Worm (Caenorhabditis elegans) whole organism, dauer: ENCODE measurements around the gene ZC190.10.
"Not testable (repeated sequence)": the region's sequence is repeated elsewhere in the genome, so short reads cannot be mapped to it uniquely, and the experiment has no call there.

Experiments used
- unc-62 ChIP-seq: sonication (generic microtip); optimal IDR thresholded peaks from 2 replicates; lab custom pipeline; 2017; ENCODE audit warnings: missing biosample characterization, missing genetic modification reagents, missing genetic modification characterization

ZC190.10 gene

ce11 chrV:8696218-8696617 lies at the start of gene ZC190.10:
TSS of gene ZC190.10 (minus strand) at chrV:8696318.
- TF ChIP-seq unc-62 (GFP tag; lab: Kevin White, UChicago), result not testable (repeated sequence)

- no peak for TF ChIP-seq unc-62 (GFP tag; lab: Kevin White, UChicago)
Observed at ce11 chrV:8745858-8746257, 49.7 kb upstream of the ZC190.10 start, which contains the start of gene B0507.6. TSS of gene B0507.6 (plus strand) at chrV:8746158.

ce11 chrV:8739136-8739535 lies 43.0 kb upstream of the ZC190.10 start, which contains the start of gene ZC196.2:
TSS of gene ZC196.2 (plus strand) at chrV:8739436.
- TF ChIP-seq unc-62 (GFP tag; lab: Kevin White, UChicago), result no peak

DNA sequence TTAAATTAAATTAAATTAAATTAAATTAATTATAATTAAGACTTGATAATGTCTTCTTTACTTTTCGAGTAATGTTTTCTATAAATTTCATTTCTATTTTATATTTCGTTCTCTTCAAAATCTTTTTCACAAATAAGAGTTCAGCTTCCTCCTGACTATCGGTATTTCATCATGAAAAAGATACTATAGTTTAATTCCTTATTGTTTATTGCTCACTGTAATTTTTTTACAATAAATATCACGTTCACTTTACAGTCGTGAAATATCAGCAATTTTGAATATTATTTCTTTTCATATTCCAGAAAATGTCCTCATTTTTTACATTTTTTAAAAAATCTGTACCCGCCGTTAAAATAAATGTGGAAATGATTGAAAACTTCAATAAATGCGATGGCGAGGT lies 40.3 kb upstream of the ZC190.10 start, which contains the start of gene ZC196.3:
TSS of gene ZC196.3 (plus strand) at position 301 of the 400 bp plus-strand sequence.
- no peak for TF ChIP-seq unc-62 (GFP tag; lab: Kevin White, UChicago)

- no peak for TF ChIP-seq unc-62 (GFP tag; lab: Kevin White, UChicago)
Observed at ce11 chrV:8732934-8733333, 36.8 kb upstream of the ZC190.10 start, which contains the start of gene ZC196.4. TSS of gene ZC196.4 (plus strand) at chrV:8733106.

ce11 chrV:8730991-8731390 lies 34.9 kb upstream of the ZC190.10 start:
- no peak for TF ChIP-seq unc-62 (GFP tag; lab: Kevin White, UChicago)

DNA sequence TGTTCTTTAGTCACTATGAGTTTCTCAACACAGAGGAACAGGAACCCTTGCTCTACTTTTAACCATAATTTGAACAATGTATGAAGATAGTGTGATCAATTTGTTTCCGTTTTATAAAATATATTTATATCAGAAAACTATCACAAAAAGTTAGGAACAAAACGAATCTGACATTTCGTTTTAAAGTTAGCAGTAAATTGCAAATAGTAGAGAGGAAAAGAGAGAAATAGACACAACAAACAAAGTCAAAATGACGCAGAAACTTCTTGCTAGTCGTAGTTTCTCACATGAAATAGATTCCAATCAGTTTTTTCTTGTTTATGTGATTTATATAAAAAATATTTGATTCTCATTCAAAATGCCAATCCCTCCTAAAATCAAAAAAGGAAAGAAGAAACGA lies 33.0 kb upstream of the ZC190.10 start, which contains the start of gene ZC196.5:
TSS of gene ZC196.5 (plus strand) at position 301 of the 400 bp plus-strand sequence.
- no peak for TF ChIP-seq unc-62 (GFP tag; lab: Kevin White, UChicago)

- TF ChIP-seq unc-62 (GFP tag; lab: Kevin White, UChicago), result no peak
Observed at ce11 chrV:8727077-8727476, 31.0 kb upstream of the ZC190.10 start, which contains the start of gene ZC196.9. TSS of gene ZC196.9 (minus strand) at chrV:8727177.

DNA sequence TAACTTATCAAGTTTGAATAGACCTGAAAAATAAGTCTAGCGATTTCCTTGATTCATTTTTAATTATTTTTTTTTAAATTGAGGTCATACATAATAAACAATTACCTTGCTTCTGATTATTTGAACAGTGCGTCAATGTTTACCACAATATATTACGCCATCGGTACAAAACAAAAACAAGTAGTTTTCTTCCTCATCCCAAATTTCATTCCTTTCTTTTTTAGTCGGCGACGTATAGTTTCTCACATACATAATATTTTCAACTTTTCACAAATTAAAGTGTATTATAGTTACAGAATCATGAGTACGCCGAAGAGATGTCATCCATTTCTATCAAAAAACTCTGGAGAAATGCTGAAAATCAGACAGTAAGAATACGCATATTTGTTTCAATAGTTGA lies 30.1 kb upstream of the ZC190.10 start, which contains the start of gene droe-8:
TSS of gene droe-8 (plus strand) at position 301 of the 400 bp plus-strand sequence.
- not testable (repeated sequence) for TF ChIP-seq unc-62 (GFP tag; lab: Kevin White, UChicago)

DNA sequence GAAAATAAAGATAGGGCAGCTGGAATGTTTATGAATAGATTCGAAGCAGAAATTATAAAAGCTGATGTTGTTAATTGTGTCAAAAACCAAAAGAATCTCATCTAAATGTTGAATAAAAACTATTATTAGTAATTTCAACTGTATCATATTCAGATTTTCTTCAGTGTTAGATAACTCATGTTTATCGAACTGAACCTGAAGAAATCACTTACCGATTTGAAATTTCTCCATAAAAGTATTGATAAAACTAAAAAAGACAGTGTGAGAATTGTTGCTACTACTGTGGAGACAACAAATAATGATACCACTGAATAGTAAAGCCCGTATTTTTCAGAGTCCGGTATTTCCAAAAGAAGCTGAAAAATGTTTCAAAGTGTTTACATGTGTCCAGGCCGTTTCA lies 26.0 kb upstream of the ZC190.10 start, which contains the start of gene ZC196.8:
TSS of gene ZC196.8 (minus strand) at position 101 of the 400 bp plus-strand sequence.
- TF ChIP-seq unc-62 (GFP tag; lab: Kevin White, UChicago), result not testable (repeated sequence)

DNA sequence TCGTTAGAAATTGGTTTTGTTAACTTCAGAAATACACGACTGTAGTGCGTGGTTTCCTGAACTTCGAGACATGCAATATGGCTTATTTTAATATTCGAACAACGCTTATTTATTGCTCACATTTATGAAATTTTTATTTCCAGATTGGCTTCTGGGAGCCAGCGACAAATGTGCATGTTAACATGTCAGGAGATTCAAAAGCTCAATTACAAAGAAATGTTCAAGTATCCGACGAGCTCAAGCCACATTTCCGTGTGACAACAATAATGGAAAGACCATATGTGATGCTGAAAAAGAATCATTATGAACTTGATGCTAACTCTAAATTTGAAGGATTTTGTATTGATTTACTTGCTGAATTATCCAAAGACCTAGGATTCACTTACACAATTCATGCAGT lies 22.3 kb upstream of the ZC190.10 start:
- TF ChIP-seq unc-62 (GFP tag; lab: Kevin White, UChicago), result no peak

ce11 chrV:8716175-8716574 lies 20.1 kb upstream of the ZC190.10 start, which contains the start of gene glr-5:
TSS of gene glr-5 (plus strand) at chrV:8716495.
- TF ChIP-seq unc-62 (GFP tag; lab: Kevin White, UChicago), result no peak

DNA sequence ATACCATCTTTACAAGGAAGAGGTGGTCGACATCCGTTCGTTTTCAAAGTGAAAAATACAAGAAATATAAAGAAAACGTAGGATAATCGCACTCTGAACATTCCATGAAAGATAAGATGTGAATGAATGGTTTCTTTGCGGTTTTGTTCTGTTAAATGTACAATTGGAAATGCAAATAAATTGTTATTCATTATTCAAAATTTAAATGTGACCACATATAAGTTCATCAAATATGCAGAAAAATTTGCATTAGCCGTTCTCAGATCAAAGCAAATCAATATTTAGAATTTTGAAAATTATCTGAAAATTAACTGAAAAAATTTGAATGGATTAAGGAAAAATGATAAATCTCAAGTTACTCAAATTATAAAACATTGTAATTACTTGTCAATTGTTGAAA lies 15.8 kb upstream of the ZC190.10 start, which contains the start of gene ZC178.2:
TSS of gene ZC178.2 (minus strand) at position 101 of the 400 bp plus-strand sequence.
- TF ChIP-seq unc-62 (GFP tag; lab: Kevin White, UChicago), result no peak

- TF ChIP-seq unc-62 (GFP tag; lab: Kevin White, UChicago), result no peak
Observed at ce11 chrV:8687707-8688106, 8.4 kb downstream of the ZC190.10 start, which contains the start of gene ZC190.8. TSS of gene ZC190.8 (minus strand) at chrV:8687807.

DNA sequence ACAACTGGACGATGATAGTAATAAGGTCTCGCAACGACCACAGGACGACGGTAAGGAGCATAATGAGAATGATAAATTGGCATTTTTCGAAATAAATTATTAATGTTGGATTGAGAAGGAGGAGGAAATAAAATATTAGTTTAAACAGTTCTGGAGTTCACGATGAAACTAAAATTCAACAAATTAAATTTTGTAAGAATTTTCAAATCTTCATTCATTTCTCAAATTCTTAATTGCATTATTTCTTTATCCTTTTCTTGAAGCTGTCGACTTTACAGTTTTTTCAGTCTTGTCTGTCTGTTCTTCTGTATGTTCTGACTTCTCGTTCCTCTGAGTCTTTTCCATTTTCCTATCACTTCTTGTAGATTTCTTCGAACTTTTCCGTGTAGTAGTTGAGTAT lies 9.4 kb downstream of the ZC190.10 start, which contains the start of gene ZC190.7:
TSS of gene ZC190.7 (minus strand) at position 101 of the 400 bp plus-strand sequence.
- no peak for TF ChIP-seq unc-62 (GFP tag; lab: Kevin White, UChicago)

DNA sequence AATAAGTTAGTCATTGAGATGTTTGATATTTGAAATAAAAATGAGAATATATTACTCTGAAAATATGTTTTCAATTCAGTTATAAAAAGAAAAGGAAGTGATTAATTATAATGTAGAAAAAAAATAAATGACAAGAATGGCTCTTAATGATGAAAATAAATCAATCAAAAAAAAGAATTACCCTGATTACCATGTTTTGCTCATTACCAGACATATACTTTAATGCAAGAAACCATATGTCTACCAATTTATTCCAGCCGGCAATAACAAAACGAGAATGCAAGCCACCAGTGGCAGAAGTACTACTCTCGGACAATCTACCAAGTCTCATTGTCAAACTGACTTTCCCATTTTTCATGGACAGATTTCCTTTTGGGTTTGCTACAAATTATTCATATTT lies 12.3 kb downstream of the ZC190.10 start:
- no peak for TF ChIP-seq unc-62 (GFP tag; lab: Kevin White, UChicago)

- TF ChIP-seq unc-62 (GFP tag; lab: Kevin White, UChicago), result no peak
Observed at ce11 chrV:8682719-8683118, 13.4 kb downstream of the ZC190.10 start, which contains the start of gene cln-3.3. TSS of gene cln-3.3 (plus strand) at chrV:8683052.
